Worm (Caenorhabditis elegans) whole organism, L1 larva: ENCODE results near the gene srx-128.

Experiments
- C04F5.9 ChIP-seq: sonication (generic microtip); optimal IDR thresholded peaks from 2 replicates; lab custom pipeline; 2016; ENCODE audit warnings: missing genetic modification characterization, missing compliant biosample characterization
- C34B4.2 ChIP-seq: sonication (generic microtip); optimal IDR thresholded peaks from 2 replicates; lab custom pipeline; 2017; ENCODE audit warnings: mild to moderate bottlenecking, missing genetic modification characterization, missing compliant biosample characterization
- F16B12.6 ChIP-seq: fragments of 150-350 bp; optimal IDR thresholded peaks from 2 replicates; lab custom pipeline; 2014; ENCODE audit warnings: missing biosample characterization, missing genetic modification characterization
- alr-1 ChIP-seq: fragments of 200-800 bp; sonication (Bioruptor generic); optimal IDR thresholded peaks from 2 replicates; lab custom pipeline; 2018; ENCODE audit warnings: borderline replicate concordance, mild to moderate bottlenecking, missing genetic modification characterization, missing compliant biosample characterization
- aly-2 ChIP-seq: fragments of 150-350 bp; optimal IDR thresholded peaks from 2 replicates; lab custom pipeline; 2014; ENCODE audit warnings: missing biosample characterization, missing genetic modification characterization
- blmp-1 ChIP-seq: fragments of 150-350 bp; optimal IDR thresholded peaks from 2 replicates; lab custom pipeline; 2014; ENCODE audit warnings: missing biosample characterization, missing genetic modification characterization
- ceh-63 ChIP-seq: fragments of 200-800 bp; sonication (Bioruptor generic); optimal IDR thresholded peaks from 2 replicates; lab custom pipeline; 2018; ENCODE audit warnings: mild to moderate bottlenecking, missing genetic modification characterization, missing compliant biosample characterization
- ces-1 ChIP-seq: fragments of 150-350 bp; optimal IDR thresholded peaks from 2 replicates; lab custom pipeline; 2014; ENCODE audit warnings: missing biosample characterization, missing genetic modification reagents, missing genetic modification characterization
- dpl-1 ChIP-seq, 3 experiments: fragments of 150-350 bp in 2 of 3; sonication (generic microtip) in 1 of 3; optimal IDR thresholded peaks; 2 replicates each; lab custom pipeline; 2014 to 2017; ENCODE audit warnings: missing biosample characterization in 3 of 3, missing genetic modification characterization in 3 of 3, missing genetic modification reagents in 3 of 3
- efl-1 ChIP-seq, 4 experiments: fragments of 150-350 bp; optimal IDR thresholded peaks in 3 of 4; peaks in 1 of 4; 1 replicate in 1 of 4; 2 replicates in 3 of 4; lab custom pipeline; 2014; ENCODE audit warnings: missing biosample characterization in 2 of 4, missing genetic modification characterization in 2 of 4, missing genetic modification reagents in 2 of 4
- egl-27 ChIP-seq, 2 experiments: fragments of 150-350 bp in 1 of 2; sonication (generic microtip); optimal IDR thresholded peaks; 3 replicates each; lab custom pipeline; 2017 to 2018; ENCODE audit warnings: missing biosample characterization in 2 of 2, missing genetic modification characterization in 2 of 2, missing genetic modification reagents in 2 of 2
- elt-2 ChIP-seq: sonication (generic microtip); optimal IDR thresholded peaks from 2 replicates; lab custom pipeline; 2016; ENCODE audit warnings: missing genetic modification characterization, mild to moderate bottlenecking, inconsistent platforms, missing compliant biosample characterization, missing genetic modification reagents
- elt-3 ChIP-seq, 6 experiments: fragments of 150-350 bp in 1 of 6; sonication (generic microtip); optimal IDR thresholded peaks; 2 replicates each; lab custom pipeline; 2017 to 2018; ENCODE audit warnings: missing biosample characterization in 6 of 6, missing genetic modification characterization in 6 of 6, inconsistent platforms in 1 of 6
- ets-5 ChIP-seq: fragments of 200-800 bp; sonication (Bioruptor generic); IDR thresholded peaks from 2 replicates; pipeline ENCODE4 v1.3.6; 2022; ENCODE audit warnings: missing genetic modification characterization, missing compliant biosample characterization
- fkh-10 ChIP-seq: sonication (generic microtip); optimal IDR thresholded peaks from 2 replicates; lab custom pipeline; 2017; ENCODE audit warnings: missing biosample characterization, missing genetic modification reagents, missing genetic modification characterization
- fkh-4 ChIP-seq: sonication (generic microtip); optimal IDR thresholded peaks from 2 replicates; lab custom pipeline; 2016; ENCODE audit warnings: missing compliant biosample characterization, missing genetic modification characterization, borderline replicate concordance
- fkh-8 ChIP-seq: sonication (generic microtip); optimal IDR thresholded peaks from 2 replicates; lab custom pipeline; 2016; ENCODE audit warnings: mild to moderate bottlenecking, missing genetic modification characterization, missing compliant biosample characterization
- grh-1 ChIP-seq: fragments of 200-800 bp; sonication (Bioruptor generic); IDR thresholded peaks from 2 replicates; pipeline ENCODE4 v1.3.6; 2022; ENCODE audit warnings: missing genetic modification reagents, missing genetic modification characterization, missing compliant biosample characterization
- hlh-17 ChIP-seq: fragments of 200-800 bp; sonication (Bioruptor generic); optimal IDR thresholded peaks from 2 replicates; lab custom pipeline; 2018; ENCODE audit warnings: missing genetic modification characterization, mild to moderate bottlenecking, missing compliant biosample characterization, moderate library complexity, borderline replicate concordance
- jun-1 ChIP-seq: fragments of 150-350 bp; optimal IDR thresholded peaks from 2 replicates; lab custom pipeline; 2014; ENCODE audit warnings: missing biosample characterization, missing genetic modification reagents, missing genetic modification characterization
- lin-15B ChIP-seq: fragments of 150-350 bp; sonication (generic microtip); optimal IDR thresholded peaks from 3 replicates; lab custom pipeline; 2014; ENCODE audit warnings: missing biosample characterization, missing genetic modification characterization
- lin-39 ChIP-seq: fragments of 150-350 bp; optimal IDR thresholded peaks from 2 replicates; lab custom pipeline; 2014; ENCODE audit warnings: missing biosample characterization, missing genetic modification reagents, missing genetic modification characterization
- lsy-2 ChIP-seq, 2 experiments: fragments of 150-350 bp; optimal IDR thresholded peaks; 2 replicates each; lab custom pipeline; 2014; ENCODE audit warnings: missing biosample characterization in 2 of 2, missing genetic modification characterization in 2 of 2
- mab-9 ChIP-seq: fragments of 200-800 bp; sonication (Bioruptor generic); IDR thresholded peaks from 2 replicates; pipeline ENCODE4 v1.3.6; 2022; ENCODE audit warnings: missing genetic modification reagents, missing genetic modification characterization, missing compliant biosample characterization
- mdl-1 ChIP-seq, 2 experiments: fragments of 150-350 bp; optimal IDR thresholded peaks; 2 replicates each; lab custom pipeline; 2014 to 2017; ENCODE audit warnings: missing biosample characterization in 2 of 2, missing genetic modification characterization in 2 of 2, inconsistent platforms in 1 of 2
- mef-2 ChIP-seq: fragments of 150-350 bp; optimal IDR thresholded peaks from 2 replicates; lab custom pipeline; 2014; ENCODE audit warnings: missing biosample characterization, missing genetic modification characterization
- nhr-11 ChIP-seq: fragments of 150-350 bp; optimal IDR thresholded peaks from 2 replicates; lab custom pipeline; 2014; ENCODE audit warnings: missing biosample characterization, missing genetic modification characterization
- nhr-19 ChIP-seq: fragments of 200-800 bp; sonication (Bioruptor generic); conservative IDR thresholded peaks from 2 replicates; pipeline ENCODE4 v1.3.6; 2022; ENCODE audit warnings: missing genetic modification characterization, missing compliant biosample characterization
- nhr-20 ChIP-seq: sonication (generic microtip); optimal IDR thresholded peaks from 2 replicates; lab custom pipeline; 2016; ENCODE audit warnings: mild to moderate bottlenecking, missing genetic modification characterization, missing compliant biosample characterization
- nhr-28 ChIP-seq: fragments of 150-350 bp; optimal IDR thresholded peaks from 2 replicates; lab custom pipeline; 2014; ENCODE audit warnings: missing biosample characterization, missing genetic modification characterization
- nhr-47 ChIP-seq: sonication (generic microtip); optimal IDR thresholded peaks from 2 replicates; lab custom pipeline; 2016; ENCODE audit warnings: mild to moderate bottlenecking, missing genetic modification characterization, moderate library complexity, missing compliant biosample characterization
- nhr-71 ChIP-seq: sonication (generic microtip); optimal IDR thresholded peaks from 2 replicates; lab custom pipeline; 2016; ENCODE audit warnings: mild to moderate bottlenecking, missing genetic modification characterization, moderate library complexity, missing compliant biosample characterization
- nhr-77 ChIP-seq: fragments of 150-350 bp; optimal IDR thresholded peaks from 2 replicates; lab custom pipeline; 2014; ENCODE audit warnings: missing biosample characterization, missing genetic modification characterization
- nhr-84 ChIP-seq: sonication (generic microtip); optimal IDR thresholded peaks from 2 replicates; lab custom pipeline; 2017; ENCODE audit warnings: missing biosample characterization, missing genetic modification characterization
- nhr-85 ChIP-seq: sonication (generic microtip); peaks from one replicate; lab custom pipeline; 2016; ENCODE audit warnings: missing genetic modification characterization, inconsistent platforms, missing compliant biosample characterization
- pag-3 ChIP-seq: sonication (generic microtip); optimal IDR thresholded peaks from 2 replicates; lab custom pipeline; 2017; ENCODE audit warnings: missing genetic modification characterization, mild to moderate bottlenecking, missing compliant biosample characterization, antibody characterized with exemption, borderline replicate concordance; ENCODE audit not compliant: insufficient read depth
- skn-1 ChIP-seq: fragments of 150-350 bp; optimal IDR thresholded peaks from 2 replicates; lab custom pipeline; 2014; ENCODE audit warnings: missing biosample characterization, missing genetic modification characterization
- snu-23 ChIP-seq: sonication (generic microtip); optimal IDR thresholded peaks from 2 replicates; lab custom pipeline; 2016; ENCODE audit warnings: missing genetic modification characterization, missing compliant biosample characterization
- sox-4 ChIP-seq: sonication (generic microtip); optimal IDR thresholded peaks from 2 replicates; lab custom pipeline; 2016; ENCODE audit warnings: missing genetic modification characterization, missing compliant biosample characterization
- sptf-1 ChIP-seq: fragments of 150-350 bp; optimal IDR thresholded peaks from 2 replicates; lab custom pipeline; 2014; ENCODE audit warnings: missing biosample characterization, missing genetic modification characterization
- sup-37 ChIP-seq: fragments of 200-800 bp; sonication (Bioruptor generic); optimal IDR thresholded peaks from 2 replicates; lab custom pipeline; 2018; ENCODE audit warnings: mild to moderate bottlenecking, missing genetic modification characterization, missing compliant biosample characterization
- tbx-2 ChIP-seq: sonication (generic microtip); optimal IDR thresholded peaks from 2 replicates; lab custom pipeline; 2016; ENCODE audit warnings: missing genetic modification characterization, missing compliant biosample characterization
- unc-62 ChIP-seq: fragments of 150-350 bp; optimal IDR thresholded peaks from 2 replicates; lab custom pipeline; 2014; ENCODE audit warnings: missing biosample characterization, missing genetic modification reagents, missing genetic modification characterization
- xbp-1 ChIP-seq: sonication (generic microtip); optimal IDR thresholded peaks from 2 replicates; lab custom pipeline; 2016; ENCODE audit warnings: missing genetic modification characterization, missing compliant biosample characterization
- ztf-4 ChIP-seq: fragments of 150-350 bp; optimal IDR thresholded peaks from 2 replicates; lab custom pipeline; 2014; ENCODE audit warnings: missing biosample characterization, missing genetic modification characterization

srx-128 gene

DNA sequence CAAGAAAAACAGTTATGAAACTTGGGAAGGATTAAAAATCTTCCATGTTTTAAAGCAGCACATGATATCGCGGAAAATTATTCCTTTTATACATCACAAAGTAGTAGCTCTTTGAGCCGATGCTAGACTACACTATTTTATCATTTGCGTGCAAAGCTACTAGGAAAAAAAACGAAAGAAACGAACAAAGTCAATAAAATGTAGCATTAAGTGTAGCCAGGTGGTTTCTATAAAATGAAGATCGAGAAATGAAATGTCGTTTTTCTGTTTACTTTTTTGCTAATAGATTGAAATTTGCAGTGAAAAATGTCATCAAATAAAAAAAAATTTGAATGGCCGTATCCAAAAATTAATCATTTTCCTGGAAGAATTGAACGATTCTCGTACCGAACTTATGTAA lies 35.6 kb downstream of the srx-128 start, which contains the start of gene cpt-5:
Gene cpt-5 (plus strand): TSS at position 301 of the 400 bp plus-strand sequence.
- no peak for TF ChIP-seq sptf-1
- no peak for TF ChIP-seq nhr-28 (tag; lab: Kevin White, UChicago)
- no peak for TF ChIP-seq tbx-2
- no peak for TF ChIP-seq nhr-85 (tag; lab: Kevin White, UChicago)
- TF ChIP-seq ets-5 (GFP tag; lab: Robert Waterston, UW): no peak
- no peak for TF ChIP-seq nhr-77 (tag; lab: Kevin White, UChicago)
- no peak for TF ChIP-seq aly-2 (tag; lab: Kevin White, UChicago)
- no peak for TF ChIP-seq hlh-17 (GFP tag; lab: Kevin White, UChicago)

DNA sequence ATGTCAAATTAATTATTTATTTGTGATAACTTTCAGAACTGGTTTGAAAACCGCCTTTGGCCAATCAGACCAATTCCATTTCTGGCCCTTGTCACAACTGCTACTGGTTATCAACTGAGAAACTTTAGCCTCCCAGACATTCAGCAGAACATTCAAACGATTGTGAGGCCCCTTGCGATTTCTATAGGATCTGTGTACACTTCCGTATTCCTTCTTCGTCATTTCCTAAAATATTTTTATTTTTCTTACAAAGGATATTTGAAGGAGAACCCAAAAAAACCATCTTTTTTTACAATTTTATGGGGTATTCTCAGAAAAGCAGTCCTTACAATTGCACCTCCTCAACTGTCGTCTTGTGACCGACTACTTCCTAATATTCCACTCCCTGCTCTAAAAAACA lies 36.0 kb downstream of the srx-128 start:
- no peak for TF ChIP-seq F16B12.6
- TF ChIP-seq nhr-85 (tag; lab: Kevin White, UChicago): peak; percentile 1
- TF ChIP-seq, all 84 proteins: peak for 1

DNA sequence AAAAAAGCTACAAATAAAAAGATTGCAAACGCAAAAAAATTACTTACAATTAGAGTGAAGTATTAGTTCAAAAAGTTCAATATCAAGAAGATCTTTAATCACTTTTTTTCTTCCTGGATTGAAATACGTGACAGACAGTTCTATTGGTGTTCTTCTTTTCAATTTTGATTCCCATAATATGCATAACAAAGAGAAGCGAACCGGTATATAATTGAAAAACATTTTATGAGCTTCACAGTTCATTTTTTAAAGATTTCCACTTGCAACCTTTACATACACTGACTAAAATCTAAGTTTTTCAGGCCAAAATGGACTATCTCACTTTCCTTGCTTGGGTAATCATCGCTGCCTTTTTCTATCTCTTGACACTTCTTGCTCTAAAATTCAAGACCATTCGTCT lies 39.3 kb downstream of the srx-128 start, which contains the start of gene T22G5.1:
Gene T22G5.1 (plus strand): TSS at position 301 of the 400 bp plus-strand sequence.
- TF ChIP-seq lsy-2 (tag; optimal IDR thresholded peaks at IDR 0.05; lab: Kevin White, UChicago): no peak
- no peak for TF ChIP-seq alr-1 (tag; lab: Kevin White, UChicago)
- TF ChIP-seq mef-2 (tag; lab: Kevin White, UChicago): no peak
- TF ChIP-seq C04F5.9 (tag; lab: Kevin White, UChicago): no peak
- TF ChIP-seq fkh-4 (tag; lab: Kevin White, UChicago): no peak
- no peak for TF ChIP-seq unc-62
- no peak for TF ChIP-seq elt-3 (tag; optimal IDR thresholded peaks at IDR 0.05; lab: Kevin White, UChicago)
- no peak for TF ChIP-seq nhr-19 (GFP tag; lab: Robert Waterston, UW)

DNA sequence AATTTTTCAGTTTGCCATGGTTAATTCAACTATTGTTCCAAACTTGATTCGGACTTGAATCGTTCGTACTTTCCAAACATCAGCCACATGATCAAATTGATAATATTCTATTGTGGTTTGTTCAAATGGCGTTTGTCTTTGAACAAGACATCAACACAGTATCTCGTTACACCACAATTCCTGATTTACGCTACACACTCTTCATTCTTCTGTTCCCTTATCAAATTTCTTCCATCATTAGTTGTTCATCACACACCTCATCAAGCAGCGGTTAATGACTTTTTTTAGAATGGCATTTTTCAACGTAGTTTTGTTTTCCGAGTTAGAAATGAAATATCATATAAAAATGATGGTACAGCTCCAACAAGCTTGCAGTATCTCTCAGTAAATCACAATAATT lies 41.0 kb downstream of the srx-128 start:
- TF ChIP-seq sptf-1 (no peak), efl-1 (optimal IDR thresholded peaks at IDR 0.05; lab: Kevin White, UChicago) (no peak), efl-1 (GFP tag; optimal IDR thresholded peaks at IDR 0.05 in 1 of 2; lab: Kevin White, UChicago) (no peak), ztf-4 (tag; lab: Kevin White, UChicago) (no peak), lin-39 (no peak), mab-9 (no peak), grh-1 (GFP tag; lab: Robert Waterston, UW) (no peak), nhr-20 (peak; percentile 48), sox-4 (no peak), fkh-8 (tag; lab: Kevin White, UChicago) (no peak), blmp-1 (tag; lab: Kevin White, UChicago) (peak; percentile 48), ets-5 (GFP tag; lab: Robert Waterston, UW) (no peak), sup-37 (GFP tag; lab: Kevin White, UChicago) (no peak), nhr-71 (peak; percentile 26), ces-1 (no peak), fkh-10 (GFP tag; lab: Kevin White, UChicago) (no peak), ceh-63 (GFP tag; lab: Kevin White, UChicago) (no peak), nhr-28 (tag; lab: Kevin White, UChicago) (no peak), mdl-1 (tag; optimal IDR thresholded peaks at IDR 0.05; lab: Kevin White, UChicago) (peak in 1 of 2 experiments; percentile 13), xbp-1 (tag; lab: Kevin White, UChicago) (no peak), elt-3 (tag; optimal IDR thresholded peaks at IDR 0.05; lab: Kevin White, UChicago) (peak in 3 of 6 experiments; percentile 24 to 59 (median 31)), jun-1 (tag; lab: Kevin White, UChicago) (no peak), lin-15B (tag; lab: Kevin White, UChicago) (no peak), nhr-77 (tag; lab: Kevin White, UChicago) (no peak), nhr-84 (tag; lab: Kevin White, UChicago) (no peak), nhr-47 (tag; lab: Kevin White, UChicago) (no peak), C34B4.2 (no peak), egl-27 (tag; optimal IDR thresholded peaks at IDR 0.05; lab: Kevin White, UChicago) (no peak), nhr-85 (tag; lab: Kevin White, UChicago) (peak; percentile 28), skn-1 (tag; lab: Kevin White, UChicago) (no peak), pag-3 (tag; lab: Kevin White, UChicago) (peak; percentile 42), snu-23 (GFP tag; lab: Kevin White, UChicago) (peak; percentile 7), elt-2 (tag; lab: Kevin White, UChicago) (peak; percentile 76), aly-2 (tag; lab: Kevin White, UChicago) (no peak), nhr-11 (tag; lab: Kevin White, UChicago) (no peak), dpl-1 (GFP tag; optimal IDR thresholded peaks at IDR 0.05; lab: Kevin White, UChicago) (peak in 1 of 3 experiments; percentile 35)
